Fruit fly (Drosophila melanogaster): ENCODE data around the gene CG9154.

Gene CG9154

dm6 chr2L:6037830-6038229 lies 32.7 kb downstream of the CG9154 start, which contains the start of the genes CG9117 and CG31643 (continued):
- TF ChIP-seq Abd-B (GFP tag; optimal IDR thresholded peaks at IDR 0.05) (no peak), HLH4C (GFP tag; IDR thresholded peaks at IDR 0.05; ENCODE audit: partially characterized antibody) (no peak), CG12219 (GFP tag; optimal IDR thresholded peaks at IDR 0.05) (no peak), CrebB (tag; optimal IDR thresholded peaks at IDR 0.05) (peak; percentile 35), Doc3 (GFP tag; IDR thresholded peaks at IDR 0.05; ENCODE audit: partially characterized antibody) (peak; percentile 31; the same call in 1 of the 3 replicates), cas (GFP tag; IDR thresholded peaks at IDR 0.05) (no peak), dysf (GFP tag; IDR thresholded peaks at IDR 0.05) (0 out of 3 replicates have a peak, but pooled peaks have one; percentile 6), amos (GFP tag; IDR thresholded peaks at IDR 0.05; ENCODE audit: partially characterized antibody) (no peak), dati (GFP tag; IDR thresholded peaks at IDR 0.05) (no peak), Atf-2 (GFP tag; optimal IDR thresholded peaks at IDR 0.05) (peak; percentile 2), CG4617 (GFP tag; optimal IDR thresholded peaks at IDR 0.05; ENCODE audit: borderline replicate concordance) (peak; percentile 51), Nf-YC (tag; optimal IDR thresholded peaks at IDR 0.05) (no peak), Kr (GFP tag; optimal IDR thresholded peaks at IDR 0.05) (no peak), CG18476 (GFP tag; optimal IDR thresholded peaks at IDR 0.05) (peak; percentile 30), CG2116 (GFP tag; optimal IDR thresholded peaks at IDR 0.05) (peak; percentile 57), CG7357 (GFP tag; IDR thresholded peaks at IDR 0.05) (no peak), lilli (GFP tag; optimal IDR thresholded peaks at IDR 0.05) (peak; percentile 82), vfl (GFP tag; optimal IDR thresholded peaks at IDR 0.05) (no peak), CG10147 (GFP tag; optimal IDR thresholded peaks at IDR 0.05) (peak; percentile 21), ap (GFP tag; IDR thresholded peaks at IDR 0.05) (no peak), CG12299 (tag; optimal IDR thresholded peaks at IDR 0.05) (peak; percentile 31), CG32772 (GFP tag; IDR thresholded peaks at IDR 0.05) (no peak), Pdp1 (GFP tag; optimal IDR thresholded peaks at IDR 0.05) (peak; percentile 71 to 83), ATbp (GFP tag; optimal IDR thresholded peaks at IDR 0.05) (no peak), CG4854 (GFP tag; optimal IDR thresholded peaks at IDR 0.05) (peak; percentile 10), HLH54F (GFP tag; optimal IDR thresholded peaks at IDR 0.05) (peak; percentile 47), az2 (GFP tag; optimal IDR thresholded peaks at IDR 0.05) (peak; percentile 57), pho (GFP tag; optimal IDR thresholded peaks at IDR 0.05) (peak; percentile 47), Dip2 (GFP tag; IDR thresholded peaks at IDR 0.05) (no peak), CG33557 (GFP tag; optimal IDR thresholded peaks at IDR 0.05) (peak; percentile 20), ftz-f1 (GFP tag; optimal IDR thresholded peaks at IDR 0.05) (no peak), sisA (GFP tag; IDR thresholded peaks at IDR 0.05) (peak; percentile 25; the same call in 1 of the 2 replicates), CG16779 (GFP tag; IDR thresholded peaks at IDR 0.05) (no peak), z (GFP tag; IDR thresholded peaks at IDR 0.05) (no peak), CG7963 (GFP tag; IDR thresholded peaks at IDR 0.05; ENCODE audit: partially characterized antibody) (no peak), Rfx (GFP tag; IDR thresholded peaks at IDR 0.05) (peak; percentile 55), pfk (GFP tag; optimal IDR thresholded peaks at IDR 0.05) (no peak), CG12942 (GFP tag; optimal IDR thresholded peaks at IDR 0.05) (peak; percentile 57), CG9932 (GFP tag; IDR thresholded peaks at IDR 0.05) (peak; percentile 60), abd-A (tag; optimal IDR thresholded peaks at IDR 0.05) (no peak), NfI (GFP tag; optimal IDR thresholded peaks at IDR 0.05) (peak; percentile 63), CG17186 (GFP tag; optimal IDR thresholded peaks at IDR 0.05) (peak; percentile 30), Jarid2 (GFP tag; optimal IDR thresholded peaks at IDR 0.05) (no peak), CG31441 (GFP tag; IDR thresholded peaks at IDR 0.05) (no peak), shn (GFP tag; optimal IDR thresholded peaks at IDR 0.05) (peak; percentile 58), CG7839 (tag; optimal IDR thresholded peaks at IDR 0.05) (no peak), Opbp (GFP tag; IDR thresholded peaks at IDR 0.05; ENCODE audit: partially characterized antibody) (no peak), CG3995 (GFP tag; optimal IDR thresholded peaks at IDR 0.05) (no peak), CG10959 (GFP tag; IDR thresholded peaks at IDR 0.05) (no peak), slou (GFP tag; optimal IDR thresholded peaks at IDR 0.05) (no peak), ranshi (GFP tag; IDR thresholded peaks at IDR 0.05) (no peak)
